Worm (Caenorhabditis elegans) whole organism, early embryonic: ENCODE results near the gene srab-25.

Experiments
- B0310.2 ChIP-seq: sonication (generic microtip); optimal IDR thresholded peaks from 2 replicates; lab custom pipeline; 2016; ENCODE audit warnings: mild to moderate bottlenecking, missing genetic modification characterization, missing compliant biosample characterization
- F13C5.2 ChIP-seq: sonication (generic microtip); optimal IDR thresholded peaks from 2 replicates; lab custom pipeline; 2017; ENCODE audit warnings: mild to moderate bottlenecking, missing genetic modification characterization, inconsistent platforms, missing compliant biosample characterization
- aly-1 ChIP-seq: sonication (generic microtip); optimal IDR thresholded peaks from 2 replicates; lab custom pipeline; 2016; ENCODE audit warnings: missing genetic modification characterization, missing compliant biosample characterization
- ama-1 ChIP-seq: fragments of 150-350 bp; optimal IDR thresholded peaks from 2 replicates; lab custom pipeline; 2014
- ceh-13 ChIP-seq: fragments of 200-800 bp; sonication (Bioruptor generic); optimal IDR thresholded peaks from 2 replicates; lab custom pipeline; 2018; ENCODE audit warnings: mild to moderate bottlenecking, missing genetic modification characterization, missing compliant biosample characterization
- ceh-36 ChIP-seq: sonication (generic microtip); optimal IDR thresholded peaks from 2 replicates; lab custom pipeline; 2016; ENCODE audit warnings: missing genetic modification characterization, inconsistent platforms, missing compliant biosample characterization
- ets-7 ChIP-seq: sonication (generic microtip); optimal IDR thresholded peaks from 2 replicates; lab custom pipeline; 2016; ENCODE audit warnings: missing genotype, missing genetic modification characterization, missing compliant biosample characterization
- flt-1 ChIP-seq: fragments of 200-800 bp; sonication (Bioruptor generic); IDR thresholded peaks from 2 replicates; pipeline ENCODE4 v1.3.6; 2022; ENCODE audit warnings: missing genetic modification characterization, missing compliant biosample characterization
- hmbx-1 ChIP-seq: sonication (generic microtip); optimal IDR thresholded peaks from 2 replicates; lab custom pipeline; 2016; ENCODE audit warnings: mild to moderate bottlenecking, missing genetic modification characterization, missing compliant biosample characterization
- hmg-4 ChIP-seq: fragments of 200-800 bp; sonication (Bioruptor generic); optimal IDR thresholded peaks from 2 replicates; lab custom pipeline; 2018; ENCODE audit warnings: mild to moderate bottlenecking, missing genetic modification characterization, missing compliant biosample characterization
- hnd-1 ChIP-seq: sonication (generic microtip); optimal IDR thresholded peaks from 2 replicates; lab custom pipeline; 2016; ENCODE audit warnings: missing genetic modification characterization, missing compliant biosample characterization
- pes-1 ChIP-seq: fragments of 200-800 bp; sonication (Bioruptor generic); IDR thresholded peaks from 2 replicates; pipeline ENCODE4 v1.3.6; 2022; ENCODE audit warnings: missing genetic modification reagents, missing genetic modification characterization, missing compliant biosample characterization
- scrt-1 ChIP-seq: fragments of 200-800 bp; sonication (Bioruptor generic); IDR thresholded peaks from 2 replicates; pipeline ENCODE4 v1.3.6; 2022; ENCODE audit warnings: missing genetic modification characterization, missing compliant biosample characterization
- sea-1 ChIP-seq: fragments of 200-800 bp; sonication (Bioruptor generic); conservative IDR thresholded peaks from 2 replicates; pipeline ENCODE4 v1.3.6; 2022; ENCODE audit warnings: missing genetic modification characterization, missing compliant biosample characterization
- tbx-11 ChIP-seq: fragments of 200-800 bp; sonication (Bioruptor generic); IDR thresholded peaks from 2 replicates; pipeline ENCODE4 v1.3.6; 2022; ENCODE audit warnings: missing genetic modification characterization, missing compliant biosample characterization
- tbx-37 ChIP-seq: fragments of 200-800 bp; sonication (Bioruptor generic); conservative IDR thresholded peaks from 2 replicates; pipeline ENCODE4 v1.3.6; 2022; ENCODE audit warnings: missing genetic modification reagents, missing genetic modification characterization, missing compliant biosample characterization
- tra-4 ChIP-seq: sonication (generic microtip); optimal IDR thresholded peaks from 2 replicates; lab custom pipeline; 2017; ENCODE audit warnings: missing genetic modification characterization, missing compliant biosample characterization

Gene srab-25

ce11 chrV:1741074-1741473 is at the start of gene srab-25:
Gene srab-25, minus strand, starts transcription at chrV:1741174.
- no peak for TF ChIP-seq hmg-4 (GFP tag; lab: Kevin White, UChicago)
- no peak for TF ChIP-seq hnd-1 (tag; lab: Kevin White, UChicago)
- TF ChIP-seq B0310.2 (tag; lab: Kevin White, UChicago) = no peak
- TF ChIP-seq scrt-1 (GFP tag; lab: Robert Waterston, UW) = no peak
- TF ChIP-seq tra-4 = no peak
- no peak for TF ChIP-seq flt-1 (GFP tag; lab: Robert Waterston, UW)
- TF ChIP-seq pes-1 (GFP tag; lab: Robert Waterston, UW) = no peak
- no peak for TF ChIP-seq aly-1 (tag; lab: Kevin White, UChicago)
- no peak for TF ChIP-seq F13C5.2 (tag; lab: Kevin White, UChicago)
- TF ChIP-seq tbx-11 (GFP tag; lab: Robert Waterston, UW) = no peak
- no peak for TF ChIP-seq hmbx-1 (tag; lab: Kevin White, UChicago)
- no peak for TF ChIP-seq ama-1 (lab: Kevin White, UChicago)
- no peak for TF ChIP-seq ceh-36 (tag; lab: Kevin White, UChicago)
- TF ChIP-seq ets-7 (tag; lab: Kevin White, UChicago) = no peak
- no peak for TF ChIP-seq sea-1 (GFP tag; lab: Robert Waterston, UW)
- no peak for TF ChIP-seq tbx-37
- TF ChIP-seq ceh-13 = no peak

DNA sequence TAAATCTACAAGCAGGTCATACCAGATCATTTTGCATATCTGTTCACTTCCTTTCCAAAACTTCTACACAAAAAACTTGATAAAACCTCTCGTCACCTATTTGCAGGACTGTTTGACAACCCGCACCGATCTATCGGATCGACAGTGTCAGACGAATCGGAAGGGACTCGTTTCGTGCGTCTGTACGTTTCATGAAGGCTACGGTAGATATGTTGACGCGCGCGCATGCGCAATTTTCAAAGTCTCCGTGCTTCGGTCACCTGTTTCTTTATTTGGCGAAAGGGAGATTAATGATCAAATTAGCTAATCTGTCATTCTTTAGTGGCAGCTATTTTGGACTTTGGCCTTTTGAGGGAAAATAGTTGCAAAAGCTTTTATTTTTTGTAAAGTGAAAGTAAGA is 48.5 kb upstream of the srab-25 start:
- TF ChIP-seq sea-1 (GFP tag; lab: Robert Waterston, UW) (no peak), B0310.2 (tag; lab: Kevin White, UChicago) (no peak)

DNA sequence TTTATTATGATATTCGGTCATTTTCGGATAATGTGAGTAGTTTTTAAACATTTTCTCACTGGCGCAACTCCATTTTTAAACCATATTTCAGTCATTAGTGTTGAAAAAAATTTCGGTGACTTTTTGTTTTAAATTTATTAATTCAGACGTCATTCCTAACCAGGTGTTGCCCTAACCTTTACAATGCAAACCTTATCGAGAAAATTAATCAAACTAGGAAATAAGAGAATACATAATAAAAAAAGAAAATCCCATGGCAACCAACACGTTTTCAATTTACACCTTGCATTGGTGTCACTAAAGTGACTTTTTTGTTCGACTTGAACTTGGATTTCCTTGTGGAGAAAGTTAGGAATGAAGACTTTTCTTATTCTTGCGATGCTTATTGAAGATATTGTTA is 47.2 kb upstream of the srab-25 start, which contains the start of gene F36H9.2:
Gene F36H9.2, plus strand, starts transcription at position 301 of the 400 bp plus-strand sequence.
- TF ChIP-seq sea-1 (GFP tag; lab: Robert Waterston, UW) (no peak), scrt-1 (GFP tag; lab: Robert Waterston, UW) (no peak), ceh-13 (no peak), tra-4 (no peak), tbx-37 (no peak), aly-1 (tag; lab: Kevin White, UChicago) (no peak), F13C5.2 (tag; lab: Kevin White, UChicago) (no peak), tbx-11 (GFP tag; lab: Robert Waterston, UW) (no peak), pes-1 (GFP tag; lab: Robert Waterston, UW) (no peak), B0310.2 (tag; lab: Kevin White, UChicago) (no peak), hmg-4 (GFP tag; lab: Kevin White, UChicago) (no peak), flt-1 (GFP tag; lab: Robert Waterston, UW) (no peak), ceh-36 (tag; lab: Kevin White, UChicago) (no peak), ama-1 (lab: Kevin White, UChicago) (no peak)

ce11 chrV:1781922-1782321 is 40.9 kb upstream of the srab-25 start, which contains the start of gene F36H9.5:
Gene F36H9.5, minus strand, starts transcription at chrV:1782022.
- TF ChIP-seq tra-4 = no peak
- no peak for TF ChIP-seq tbx-37
- no peak for TF ChIP-seq hnd-1 (tag; lab: Kevin White, UChicago)
- TF ChIP-seq hmg-4 (GFP tag; lab: Kevin White, UChicago) = no peak
- TF ChIP-seq B0310.2 (tag; lab: Kevin White, UChicago) = no peak
- TF ChIP-seq scrt-1 (GFP tag; lab: Robert Waterston, UW) = no peak
- TF ChIP-seq hmbx-1 (tag; lab: Kevin White, UChicago) = no peak
- no peak for TF ChIP-seq ceh-13
- no peak for TF ChIP-seq ets-7 (tag; lab: Kevin White, UChicago)
- TF ChIP-seq pes-1 (GFP tag; lab: Robert Waterston, UW) = no peak
- TF ChIP-seq aly-1 (tag; lab: Kevin White, UChicago) = no peak
- TF ChIP-seq F13C5.2 (tag; lab: Kevin White, UChicago) = no peak
- TF ChIP-seq ama-1 (lab: Kevin White, UChicago) = no peak
- TF ChIP-seq flt-1 (GFP tag; lab: Robert Waterston, UW) = no peak
- no peak for TF ChIP-seq tbx-11 (GFP tag; lab: Robert Waterston, UW)
- no peak for TF ChIP-seq ceh-36 (tag; lab: Kevin White, UChicago)
- TF ChIP-seq sea-1 (GFP tag; lab: Robert Waterston, UW) = no peak

DNA sequence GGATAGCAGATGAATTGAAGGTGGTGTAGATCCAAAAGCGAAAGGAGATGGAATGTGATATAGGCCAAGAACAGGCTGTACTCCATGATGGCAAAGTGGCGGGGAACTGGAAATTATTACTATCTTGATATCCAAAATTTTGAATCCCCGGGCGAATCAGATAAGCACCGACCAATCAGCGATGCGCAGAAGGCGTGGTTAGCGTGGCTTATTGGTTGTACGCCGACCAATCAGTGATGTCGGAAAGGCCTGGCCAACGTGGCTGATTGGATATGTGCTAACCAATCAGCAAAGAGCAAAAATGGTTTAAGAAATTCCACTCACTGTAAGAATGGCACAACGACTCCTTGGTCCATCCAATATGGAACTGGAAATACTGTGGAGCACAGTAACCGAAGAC is 39.0 kb upstream of the srab-25 start:
- TF ChIP-seq flt-1 (GFP tag; lab: Robert Waterston, UW) (no peak), F13C5.2 (tag; lab: Kevin White, UChicago) (no peak), ceh-13 (no peak), tbx-37 (no peak), ama-1 (lab: Kevin White, UChicago) (no peak), sea-1 (GFP tag; lab: Robert Waterston, UW) (no peak), tra-4 (no peak), hmg-4 (GFP tag; lab: Kevin White, UChicago) (no peak), hmbx-1 (tag; lab: Kevin White, UChicago) (no peak)

DNA sequence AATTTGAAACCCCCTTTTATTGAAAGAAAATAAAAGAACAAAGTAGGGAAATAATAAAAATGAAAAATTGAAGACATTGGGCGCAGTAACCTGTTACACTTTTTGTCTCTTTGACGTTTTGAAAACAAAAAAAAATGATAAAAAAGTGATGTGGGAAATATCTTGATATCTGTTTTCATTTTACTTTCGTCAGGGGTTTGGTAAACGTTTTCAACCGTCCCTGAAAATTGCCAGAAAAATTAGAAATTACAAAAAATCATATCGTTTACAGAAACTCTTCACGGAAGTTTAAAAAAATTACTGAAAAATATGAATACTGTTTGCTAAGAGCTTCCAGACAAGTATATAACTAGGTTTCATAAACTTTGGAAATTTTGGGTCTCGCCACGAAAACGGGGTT is 38.2 kb upstream of the srab-25 start, which contains the start of gene F36H9.4:
Gene F36H9.4, minus strand, starts transcription at position 101 of the 400 bp plus-strand sequence.
- TF ChIP-seq tra-4 = no peak
- TF ChIP-seq tbx-11 (GFP tag; lab: Robert Waterston, UW) = no peak
- no peak for TF ChIP-seq hnd-1 (tag; lab: Kevin White, UChicago)
- no peak for TF ChIP-seq aly-1 (tag; lab: Kevin White, UChicago)
- no peak for TF ChIP-seq ceh-13
- TF ChIP-seq F13C5.2 (tag; lab: Kevin White, UChicago) = no peak

- TF ChIP-seq ceh-36 (tag; lab: Kevin White, UChicago) (no peak), ets-7 (tag; lab: Kevin White, UChicago) (no peak), hmbx-1 (tag; lab: Kevin White, UChicago) (no peak), flt-1 (GFP tag; lab: Robert Waterston, UW) (no peak), tbx-37 (no peak)
Observed at ce11 chrV:1774874-1775589, 34.1 kb upstream of the srab-25 start, which contains the start of gene F36H9.7. Gene F36H9.7, minus strand, starts transcription at chrV:1774924.
